Fruit fly (Drosophila melanogaster): Measurements from ENCODE around the gene CG13458.

The CG13458 gene

dm6 chr3L:15158330-15159114 is 45.2 kb downstream of the CG13458 start, which contains the start of the genes Msh6 and Prp31 (continued):
- TF ChIP-seq Lpt (GFP tag; optimal IDR thresholded peaks at IDR 0.05) (no peak), vvl (GFP tag; IDR thresholded peaks at IDR 0.05) (peak; percentile 32; the same call in 1 of the 2 replicates), ase (GFP tag; IDR thresholded peaks at IDR 0.05) (0 out of 3 replicates have a peak, but pooled peaks have one; percentile 8), inv (GFP tag; IDR thresholded peaks at IDR 0.05; ENCODE audit: partially characterized antibody) (no peak), D19A (tag; optimal IDR thresholded peaks at IDR 0.05) (peak; percentile 49), CG3163 (GFP tag; optimal IDR thresholded peaks at IDR 0.05) (no peak), Hr39 (optimal IDR thresholded peaks at IDR 0.05) (no peak), onecut (GFP tag; IDR thresholded peaks at IDR 0.05) (peak; percentile 22; the same call in 1 of the 2 replicates), CG1024 (GFP tag; IDR thresholded peaks at IDR 0.05) (peak; percentile 50; the same call in 1 of the 2 replicates), gcm (GFP tag; optimal IDR thresholded peaks at IDR 0.05) (no peak), CG7928 (GFP tag; optimal IDR thresholded peaks at IDR 0.05) (no peak), CG10147 (GFP tag; optimal IDR thresholded peaks at IDR 0.05) (peak; percentile 69), Sox100B (GFP tag; optimal IDR thresholded peaks at IDR 0.05) (peak; percentile 69), Atf6 (GFP tag; IDR thresholded peaks at IDR 0.05) (no peak), CG9932 (GFP tag; IDR thresholded peaks at IDR 0.05) (peak; percentile 67), Trl (optimal IDR thresholded peaks at IDR 0.05) (no peak), Trl (GFP tag; optimal IDR thresholded peaks at IDR 0.05) (no peak), pho (GFP tag; optimal IDR thresholded peaks at IDR 0.05) (peak; percentile 80), bab2 (GFP tag; optimal IDR thresholded peaks at IDR 0.05) (peak; percentile 75), CG4730 (GFP tag; IDR thresholded peaks at IDR 0.05) (no peak), eve (GFP tag; optimal IDR thresholded peaks at IDR 0.05) (no peak), Hr51 (GFP tag; optimal IDR thresholded peaks at IDR 0.05) (peak in 1 of 2 experiments; percentile 73), Asciz (GFP tag; optimal IDR thresholded peaks at IDR 0.05) (no peak), br (optimal IDR thresholded peaks at IDR 0.05) (no peak), tap (tag; optimal IDR thresholded peaks at IDR 0.05) (peak; percentile 40), CG13894 (tag; optimal IDR thresholded peaks at IDR 0.05) (no peak), Poxn (GFP tag; IDR thresholded peaks at IDR 0.05) (no peak), CG1603 (tag; optimal IDR thresholded peaks at IDR 0.05) (peak; percentile 35), CG10565 (GFP tag; optimal IDR thresholded peaks at IDR 0.05) (no peak), D19B (GFP tag; optimal IDR thresholded peaks at IDR 0.05) (peak; percentile 61), sisA (GFP tag; IDR thresholded peaks at IDR 0.05) (peak; percentile 66), CG7357 (GFP tag; IDR thresholded peaks at IDR 0.05) (peak; percentile 64; the same call in 2 of the 3 replicates), kah (GFP tag; optimal IDR thresholded peaks at IDR 0.05) (peak; percentile 7), CG7271 (tag; optimal IDR thresholded peaks at IDR 0.05) (no peak), BEAF-32 (GFP tag; optimal IDR thresholded peaks at IDR 0.05) (peak; percentile 45), mam (GFP tag; optimal IDR thresholded peaks at IDR 0.05) (peak; percentile 79), CG13624 (GFP tag; optimal IDR thresholded peaks at IDR 0.05) (peak; percentile 57), Pdp1 (GFP tag; optimal IDR thresholded peaks at IDR 0.05) (peak; percentile 58 to 94), Fer1 (GFP tag; optimal IDR thresholded peaks at IDR 0.05) (peak; percentile 40), Rx (GFP tag; IDR thresholded peaks at IDR 0.05) (no peak; the same call in 1 of the 2 replicates), Hmx (GFP tag; optimal IDR thresholded peaks at IDR 0.05) (peak; percentile 63), Ravus (GFP tag; IDR thresholded peaks at IDR 0.05) (no peak), bsh (GFP tag; optimal IDR thresholded peaks at IDR 0.05) (peak in 1 of 2 experiments; percentile 61), esg (GFP tag; conservative IDR thresholded peaks at IDR 0.05) (peak; percentile 79), gro (GFP tag; optimal IDR thresholded peaks at IDR 0.05) (no peak), dati (GFP tag; IDR thresholded peaks at IDR 0.05) (no peak), mld (GFP tag; IDR thresholded peaks at IDR 0.05; ENCODE audit: partially characterized antibody) (no peak), Vsx1 (GFP tag; optimal IDR thresholded peaks at IDR 0.05) (no peak), PHDP (tag; optimal IDR thresholded peaks at IDR 0.05) (peak; percentile 66)

All from whole organism, embryonic.